Worm (Caenorhabditis elegans) whole organism, mixed stage, embryonic: ENCODE data around the gene K03B8.14.

ENCODE experiments used
- blmp-1 ChIP-seq: fragments of 150-350 bp; optimal IDR thresholded peaks from 2 replicates; lab custom pipeline; 2014; ENCODE audit warnings: missing biosample characterization, missing genetic modification characterization
- ces-1 ChIP-seq: fragments of 150-350 bp; optimal IDR thresholded peaks from 2 replicates; lab custom pipeline; 2014; ENCODE audit warnings: missing biosample characterization, missing genetic modification reagents, missing genetic modification characterization
- lin-32 ChIP-seq: fragments of 200-800 bp; sonication (Bioruptor generic); optimal IDR thresholded peaks from 2 replicates; lab custom pipeline; 2018; ENCODE audit warnings: mild to moderate bottlenecking, missing genetic modification characterization, missing compliant biosample characterization
- nhr-237 ChIP-seq: fragments of 150-350 bp; optimal IDR thresholded peaks from 2 replicates; lab custom pipeline; 2014; ENCODE audit warnings: missing biosample characterization, missing genetic modification characterization
- nhr-28 ChIP-seq: fragments of 150-350 bp; optimal IDR thresholded peaks from 2 replicates; lab custom pipeline; 2014; ENCODE audit warnings: missing biosample characterization, missing genetic modification characterization
- pha-4 ChIP-seq: fragments of 150-350 bp; optimal IDR thresholded peaks from 2 replicates; lab custom pipeline; 2018; ENCODE audit warnings: missing biosample characterization, missing genetic modification reagents, missing genetic modification characterization
- snpc-4 ChIP-seq: fragments of 150-350 bp; optimal IDR thresholded peaks from 2 replicates; lab custom pipeline; 2014; ENCODE audit warnings: missing biosample characterization, missing genetic modification characterization
- unc-62 ChIP-seq: fragments of 150-350 bp; optimal IDR thresholded peaks from 2 replicates; lab custom pipeline; 2014; ENCODE audit warnings: missing biosample characterization, missing genetic modification reagents, missing genetic modification characterization

ce11 chrV:11435242-11435641 is 44.9 kb downstream of the K03B8.14 start:
- TF ChIP-seq nhr-28 (no peak), lin-32 (GFP tag; lab: Kevin White, UChicago) (no peak), unc-62 (GFP tag; lab: Kevin White, UChicago) (no peak), nhr-237 (no peak), blmp-1 (no peak), ces-1 (GFP tag; lab: Kevin White, UChicago) (no peak), pha-4 (tag; lab: Kevin White, UChicago) (no peak), snpc-4 (tag; lab: Kevin White, UChicago) (no peak)
